3 worm cellular contexts compared by ENCODE assay signal in genomic region chrIII:8749487-8749886, ce11.
TF ChIP-seq lines count a peak whose summit lies in the region.

Gene sma-2, plus strand, starts transcription at chrIII:8749680.

TF ChIP-seq in whole organism, L1 larva, 84 proteins besides CTCF, POLR2A, EP300 and RAD21 (continued from another document):
- TF ChIP-seq swsn-7 (tag; optimal IDR thresholded peaks at IDR 0.05; lab: Kevin White, UChicago) (peak; percentile 44), nhr-71 (tag; optimal IDR thresholded peaks at IDR 0.05; lab: Kevin White, UChicago) (peak; percentile 77), irx-1 (tag; optimal IDR thresholded peaks at IDR 0.05; lab: Kevin White, UChicago) (peak; percentile 10), lin-35 (GFP tag; optimal IDR thresholded peaks at IDR 0.05; lab: Kevin White, UChicago) (peak; percentile 27 to 78), C34B4.2 (tag; optimal IDR thresholded peaks at IDR 0.05; lab: Kevin White, UChicago) (no peak), dpl-1 (GFP tag; optimal IDR thresholded peaks at IDR 0.05; lab: Kevin White, UChicago) (peak; percentile 2 to 49 (median 42)), hpl-2 (GFP tag; optimal IDR thresholded peaks at IDR 0.05; lab: Kevin White, UChicago) (peak; percentile 53), unc-130 (tag; optimal IDR thresholded peaks at IDR 0.05; lab: Kevin White, UChicago) (peak; percentile 45), fkh-4 (tag; optimal IDR thresholded peaks at IDR 0.05; lab: Kevin White, UChicago; ENCODE audit: borderline replicate concordance) (no peak), skn-1 (tag; optimal IDR thresholded peaks at IDR 0.05; lab: Kevin White, UChicago) (peak; percentile 14), blmp-1 (tag; optimal IDR thresholded peaks at IDR 0.05; lab: Kevin White, UChicago) (peak; percentile 84)

TF ChIP-seq in whole organism, L2 larva, 48 proteins besides CTCF, POLR2A, EP300 and RAD21 (continued from another document):
- TF ChIP-seq lin-39 (tag; optimal IDR thresholded peaks at IDR 0.05; lab: Kevin White, UChicago) (no peak), ceh-82 (tag; optimal IDR thresholded peaks at IDR 0.05; lab: Kevin White, UChicago) (no peak), zag-1 (tag; optimal IDR thresholded peaks at IDR 0.05; lab: Kevin White, UChicago) (no peak), mab-5 (tag; optimal IDR thresholded peaks at IDR 0.05; lab: Kevin White, UChicago) (no peak), nhr-77 (tag; optimal IDR thresholded peaks at IDR 0.05; lab: Kevin White, UChicago) (no peak), egl-27 (tag; optimal IDR thresholded peaks at IDR 0.05; lab: Kevin White, UChicago) (peak; percentile 15), nhr-6 (tag; optimal IDR thresholded peaks at IDR 0.05; lab: Kevin White, UChicago) (no peak), ztf-1 (GFP tag; conservative IDR thresholded peaks at IDR 0.05; lab: Robert Waterston, UW) (no peak), nhr-11 (tag; optimal IDR thresholded peaks at IDR 0.05; lab: Kevin White, UChicago) (no peak), ama-1 (optimal IDR thresholded peaks at IDR 0.05; lab: Kevin White, UChicago) (no peak), aly-2 (tag; optimal IDR thresholded peaks at IDR 0.05; lab: Kevin White, UChicago) (no peak), gmeb-1 (tag; optimal IDR thresholded peaks at IDR 0.05; lab: Kevin White, UChicago) (peak; percentile 72)

TF ChIP-seq in whole organism, L4 larva, 104 proteins besides CTCF, POLR2A, EP300 and RAD21 (continued from another document):
- no peak for TF ChIP-seq nhr-237 (tag; optimal IDR thresholded peaks at IDR 0.05; lab: Kevin White, UChicago)
- TF ChIP-seq ctbp-1 (GFP tag; IDR thresholded peaks at IDR 0.05; lab: Robert Waterston, UW): no peak
- no peak for TF ChIP-seq ceh-62 (tag; optimal IDR thresholded peaks at IDR 0.05; lab: Kevin White, UChicago)
- TF ChIP-seq lin-38 (GFP tag; IDR thresholded peaks at IDR 0.05; lab: Robert Waterston, UW): peak; percentile 32; the same call in 1 of the 2 replicates
- no peak for TF ChIP-seq daf-12 (tag; optimal IDR thresholded peaks at IDR 0.05; lab: Kevin White, UChicago)
- TF ChIP-seq spr-1 (tag; optimal IDR thresholded peaks at IDR 0.05; lab: Kevin White, UChicago): peak; percentile 19
- peak; percentile 39 for TF ChIP-seq pqm-1 (tag; optimal IDR thresholded peaks at IDR 0.05; lab: Kevin White, UChicago)
- no peak for TF ChIP-seq fkh-10 (GFP tag; optimal IDR thresholded peaks at IDR 0.05; lab: Kevin White, UChicago)
- no peak for TF ChIP-seq ceh-44 (GFP tag; IDR thresholded peaks at IDR 0.05; lab: Robert Waterston, UW)
- 0 out of 2 replicates have a peak, but pooled peaks have one; percentile 44 for TF ChIP-seq nhr-41 (GFP tag; IDR thresholded peaks at IDR 0.05; lab: Robert Waterston, UW)
- TF ChIP-seq nhr-111 (GFP tag; optimal IDR thresholded peaks at IDR 0.05; lab: Kevin White, UChicago): no peak
- TF ChIP-seq lsy-2 (tag; optimal IDR thresholded peaks at IDR 0.05; lab: Kevin White, UChicago): peak in 1 of 2 experiments; percentile 54
- TF ChIP-seq unc-130 (GFP tag; optimal IDR thresholded peaks at IDR 0.05; lab: Kevin White, UChicago): no peak
- TF ChIP-seq ZK546.5 (tag; optimal IDR thresholded peaks at IDR 0.05; lab: Kevin White, UChicago): no peak
- no peak for TF ChIP-seq F37D6.2 (tag; optimal IDR thresholded peaks at IDR 0.05; lab: Kevin White, UChicago)
- no peak for TF ChIP-seq ces-1 (GFP tag; optimal IDR thresholded peaks at IDR 0.05; lab: Kevin White, UChicago)
- TF ChIP-seq nhr-76 (tag; optimal IDR thresholded peaks at IDR 0.05; lab: Kevin White, UChicago): no peak
- TF ChIP-seq R02D3.7 (tag; optimal IDR thresholded peaks at IDR 0.05; lab: Kevin White, UChicago): no peak
- no peak for TF ChIP-seq daf-19 (GFP tag; conservative IDR thresholded peaks at IDR 0.05; lab: Robert Waterston, UW)
- TF ChIP-seq zfp-3 (GFP tag; conservative IDR thresholded peaks at IDR 0.05; lab: Robert Waterston, UW): no peak
- TF ChIP-seq dpl-1 (GFP tag; optimal IDR thresholded peaks at IDR 0.05; lab: Kevin White, UChicago): peak; percentile 39
- TF ChIP-seq dmd-6 (GFP tag; IDR thresholded peaks at IDR 0.05; lab: Robert Waterston, UW): peak; percentile 92
- TF ChIP-seq nhr-102 (tag; optimal IDR thresholded peaks at IDR 0.05; lab: Kevin White, UChicago): peak; percentile 53
- TF ChIP-seq vab-7 (GFP tag; IDR thresholded peaks at IDR 0.05; lab: Robert Waterston, UW): no peak
- TF ChIP-seq mdt-29 (GFP tag; IDR thresholded peaks at IDR 0.05; lab: Robert Waterston, UW): no peak
- no peak for TF ChIP-seq F10B5.3 (tag; optimal IDR thresholded peaks at IDR 0.05; lab: Kevin White, UChicago)
- no peak for TF ChIP-seq ama-1 (optimal IDR thresholded peaks at IDR 0.05; lab: Kevin White, UChicago)
- TF ChIP-seq mes-2 (tag; optimal IDR thresholded peaks at IDR 0.05; lab: Kevin White, UChicago; ENCODE audit: poor library complexity, severe bottlenecking): peak; percentile 73
- TF ChIP-seq hlh-11 (tag; optimal IDR thresholded peaks at IDR 0.05; lab: Kevin White, UChicago): peak; percentile 99
- TF ChIP-seq fos-1 (tag; optimal IDR thresholded peaks at IDR 0.05; lab: Kevin White, UChicago): no peak
- peak; percentile 27 for TF ChIP-seq ztf-7 (tag; optimal IDR thresholded peaks at IDR 0.05; lab: Kevin White, UChicago)
- peak; percentile 87 for TF ChIP-seq php-3 (GFP tag; IDR thresholded peaks at IDR 0.05; lab: Robert Waterston, UW)
- no peak for TF ChIP-seq dmd-8 (GFP tag; IDR thresholded peaks at IDR 0.05; lab: Robert Waterston, UW)
- TF ChIP-seq Y48G9A.11 (GFP tag; IDR thresholded peaks at IDR 0.05; lab: Robert Waterston, UW): no peak
- no peak for TF ChIP-seq nhr-11 (tag; optimal IDR thresholded peaks at IDR 0.05; lab: Kevin White, UChicago)
- TF ChIP-seq ceh-20 (GFP tag; IDR thresholded peaks at IDR 0.05; lab: Robert Waterston, UW): no peak
- peak in 1 of 2 experiments; percentile 68 for TF ChIP-seq mdl-1 (tag; optimal IDR thresholded peaks at IDR 0.05; lab: Kevin White, UChicago)
- TF ChIP-seq unc-62 (GFP tag; optimal IDR thresholded peaks at IDR 0.05 in 1 of 2; lab: Kevin White, UChicago): peak in 1 of 2 experiments; percentile 14
- TF ChIP-seq unc-62 (tag; optimal IDR thresholded peaks at IDR 0.05; lab: Kevin White, UChicago): no peak
- no peak for TF ChIP-seq sdz-12 (GFP tag; optimal IDR thresholded peaks at IDR 0.05; lab: Kevin White, UChicago)
- no peak for TF ChIP-seq Y105C5A.15 (GFP tag; IDR thresholded peaks at IDR 0.05; lab: Robert Waterston, UW)
- TF ChIP-seq T20F7.1 (GFP tag; optimal IDR thresholded peaks at IDR 0.05; lab: Kevin White, UChicago): peak; percentile 75
- TF ChIP-seq nhr-48 (tag; optimal IDR thresholded peaks at IDR 0.05; lab: Kevin White, UChicago): peak; percentile 84
- no peak for TF ChIP-seq egl-27 (tag; optimal IDR thresholded peaks at IDR 0.05; lab: Kevin White, UChicago)
- peak; percentile 60 for TF ChIP-seq aha-1 (tag; lab: Kevin White, UChicago)
- TF ChIP-seq ceh-28 (tag; optimal IDR thresholded peaks at IDR 0.05; lab: Kevin White, UChicago): no peak
- no peak for TF ChIP-seq skn-1 (tag; optimal IDR thresholded peaks at IDR 0.05; lab: Kevin White, UChicago)
- peak; percentile 56 for TF ChIP-seq hlh-30 (tag; optimal IDR thresholded peaks at IDR 0.05; lab: Kevin White, UChicago; ENCODE audit: insufficient read depth)
- no peak for TF ChIP-seq daf-8 (GFP tag; IDR thresholded peaks at IDR 0.05; lab: Robert Waterston, UW)
- no peak for TF ChIP-seq madf-9 (GFP tag; conservative IDR thresholded peaks at IDR 0.05; lab: Robert Waterston, UW)
- no peak for TF ChIP-seq duxl-1 (tag; optimal IDR thresholded peaks at IDR 0.05; lab: Kevin White, UChicago; ENCODE audit: poor library complexity)
- TF ChIP-seq zag-1 (tag; optimal IDR thresholded peaks at IDR 0.05; lab: Kevin White, UChicago): no peak
- TF ChIP-seq ztf-11 (tag; optimal IDR thresholded peaks at IDR 0.05; lab: Kevin White, UChicago): no peak
- no peak for TF ChIP-seq madf-5 (GFP tag; IDR thresholded peaks at IDR 0.05; lab: Robert Waterston, UW)
- TF ChIP-seq Y75B8A.6 (GFP tag; IDR thresholded peaks at IDR 0.05; lab: Robert Waterston, UW): no peak
- TF ChIP-seq nhr-10 (tag; optimal IDR thresholded peaks at IDR 0.05; lab: Kevin White, UChicago): peak; percentile 42
- no peak for TF ChIP-seq tag-97 (GFP tag; IDR thresholded peaks at IDR 0.05; lab: Robert Waterston, UW)
- TF ChIP-seq lir-3 (tag; optimal IDR thresholded peaks at IDR 0.05; lab: Kevin White, UChicago): no peak
- TF ChIP-seq F44E2.7 (GFP tag; IDR thresholded peaks at IDR 0.05; lab: Robert Waterston, UW): no peak
- peak in 1 of 2 experiments; percentile 74 for TF ChIP-seq daf-16 (GFP tag; optimal IDR thresholded peaks at IDR 0.05; lab: Kevin White, UChicago)
- TF ChIP-seq daf-16 (tag; optimal IDR thresholded peaks at IDR 0.05; lab: Kevin White, UChicago): peak; percentile 95
- TF ChIP-seq T26A8.4 (GFP tag; IDR thresholded peaks at IDR 0.05; lab: Robert Waterston, UW): peak; percentile 53; the same call in 1 of the 2 replicates
- TF ChIP-seq arid-1 (GFP tag; conservative IDR thresholded peaks at IDR 0.05; lab: Robert Waterston, UW): no peak
- TF ChIP-seq mep-1 (tag; optimal IDR thresholded peaks at IDR 0.05; lab: Kevin White, UChicago): peak; percentile 78
- no peak for TF ChIP-seq lin-29 (GFP tag; IDR thresholded peaks at IDR 0.05; lab: Robert Waterston, UW)
